Worm (Caenorhabditis elegans): ENCODE measurements around the gene C14C11.1.

C14C11.1 gene

DNA sequence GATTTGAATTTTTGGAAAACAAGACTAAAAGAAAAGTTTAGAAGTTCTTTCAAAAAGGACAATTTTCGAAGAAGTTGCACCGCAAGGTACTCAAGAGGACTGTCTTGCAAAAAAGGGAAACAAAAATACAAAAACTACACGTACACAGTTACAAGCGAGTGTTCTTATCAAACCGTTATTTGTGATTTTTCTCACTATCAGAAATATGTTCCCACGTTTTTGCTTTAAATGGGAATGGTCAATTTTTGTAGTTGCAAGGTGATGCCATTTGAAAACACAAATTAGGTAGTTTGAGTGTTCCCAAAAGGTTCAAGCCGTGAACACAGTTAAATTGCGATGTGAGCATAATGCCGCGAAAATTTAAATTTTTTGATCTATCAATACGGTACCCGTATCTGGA, 32.8 kb downstream of the C14C11.1 start:
- TF ChIP-seq fos-1 (tag; optimal IDR thresholded peaks at IDR 0.05), result peak; percentile 38
- no peak for TF ChIP-seq lin-11 (tag; optimal IDR thresholded peaks at IDR 0.05)

DNA sequence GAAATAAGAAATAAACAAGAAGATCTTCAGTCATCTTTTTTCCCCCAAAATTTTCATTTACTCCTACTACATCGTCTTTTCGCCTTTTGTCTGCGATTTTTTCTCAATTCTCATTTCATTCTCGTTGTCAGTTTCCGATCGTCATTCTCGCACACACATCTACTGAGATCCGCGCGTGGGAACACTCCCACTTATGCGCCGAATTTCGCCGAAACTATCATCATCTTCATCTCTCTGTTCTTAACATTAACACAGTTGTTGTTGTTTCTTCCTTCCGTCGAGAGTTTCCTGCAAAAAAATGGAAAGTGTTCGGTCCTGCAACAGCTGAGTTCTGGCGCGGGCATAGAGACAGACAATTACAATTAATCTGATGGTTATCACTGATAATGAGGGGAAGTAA, 34.2 kb downstream of the C14C11.1 start:
- no peak for TF ChIP-seq ztf-1 (GFP tag; conservative IDR thresholded peaks at IDR 0.05)
- no peak for TF ChIP-seq skn-1 (tag; optimal IDR thresholded peaks at IDR 0.05)
- peak in 1 of 2 experiments; percentile 13 for TF ChIP-seq mdl-1 (tag; optimal IDR thresholded peaks at IDR 0.05)
- TF ChIP-seq unc-39 (tag; optimal IDR thresholded peaks at IDR 0.05), result no peak
- no peak for TF ChIP-seq mab-5 (tag; optimal IDR thresholded peaks at IDR 0.05)
- no peak for TF ChIP-seq nhr-25 (tag; optimal IDR thresholded peaks at IDR 0.05)
- no peak for TF ChIP-seq peb-1 (tag; optimal IDR thresholded peaks at IDR 0.05)
- TF ChIP-seq aly-2 (tag; optimal IDR thresholded peaks at IDR 0.05), result no peak
- no peak for TF ChIP-seq zag-1 (tag; optimal IDR thresholded peaks at IDR 0.05)
- TF ChIP-seq elt-3 (tag; optimal IDR thresholded peaks at IDR 0.05), result no peak
- TF ChIP-seq lin-39 (tag; optimal IDR thresholded peaks at IDR 0.05), result no peak
- TF ChIP-seq fos-1 (tag; optimal IDR thresholded peaks at IDR 0.05), result no peak
- no peak for TF ChIP-seq nhr-6 (tag; optimal IDR thresholded peaks at IDR 0.05)
- TF ChIP-seq sem-4 (tag; optimal IDR thresholded peaks at IDR 0.05), result no peak
- TF ChIP-seq mbf-1 (tag; optimal IDR thresholded peaks at IDR 0.05), result no peak
- TF ChIP-seq lsy-2 (tag; optimal IDR thresholded peaks at IDR 0.05), result no peak
- no peak for TF ChIP-seq elt-1 (tag; optimal IDR thresholded peaks at IDR 0.05)
- no peak for TF ChIP-seq nhr-12 (tag; optimal IDR thresholded peaks at IDR 0.05)
- no peak for TF ChIP-seq lin-13 (GFP tag; optimal IDR thresholded peaks at IDR 0.05)
- TF ChIP-seq ama-1 (optimal IDR thresholded peaks at IDR 0.05), result no peak
- no peak for TF ChIP-seq alr-1 (tag; optimal IDR thresholded peaks at IDR 0.05)
- TF ChIP-seq R02D3.7 (tag; optimal IDR thresholded peaks at IDR 0.05), result no peak
- no peak for TF ChIP-seq dmd-4 (tag; optimal IDR thresholded peaks at IDR 0.05)
- no peak for TF ChIP-seq ZK546.5 (tag; optimal IDR thresholded peaks at IDR 0.05)
- TF ChIP-seq nhr-23 (tag; optimal IDR thresholded peaks at IDR 0.05), result no peak
- no peak for TF ChIP-seq C34F6.9 (tag; optimal IDR thresholded peaks at IDR 0.05)
- peak; percentile 31 for TF ChIP-seq sma-3 (GFP tag; optimal IDR thresholded peaks at IDR 0.05)
- TF ChIP-seq gmeb-1 (tag; optimal IDR thresholded peaks at IDR 0.05), result no peak
- no peak for TF ChIP-seq unc-62 (GFP tag; optimal IDR thresholded peaks at IDR 0.05)
- peak; percentile 0 for TF ChIP-seq Y55F3AM.14 (GFP tag; optimal IDR thresholded peaks at IDR 0.05)
- no peak for TF ChIP-seq F13H6.1 (tag; optimal IDR thresholded peaks at IDR 0.05)
- no peak for TF ChIP-seq lin-11 (tag; optimal IDR thresholded peaks at IDR 0.05)
- TF ChIP-seq nhr-21 (tag; optimal IDR thresholded peaks at IDR 0.05), result peak; percentile 23
- no peak for TF ChIP-seq blmp-1 (tag; optimal IDR thresholded peaks at IDR 0.05; ENCODE audit: insufficient read depth)
- no peak for TF ChIP-seq unc-55 (GFP tag; optimal IDR thresholded peaks at IDR 0.05)
- peak; percentile 4 for TF ChIP-seq nhr-129 (tag; optimal IDR thresholded peaks at IDR 0.05)
- TF ChIP-seq sma-9 (GFP tag; optimal IDR thresholded peaks at IDR 0.05), result no peak
- no peak for TF ChIP-seq sma-9 (tag; optimal IDR thresholded peaks at IDR 0.05)
- no peak for TF ChIP-seq crh-2 (tag; optimal IDR thresholded peaks at IDR 0.05)
- no peak for TF ChIP-seq ztf-4 (tag; optimal IDR thresholded peaks at IDR 0.05)
- TF ChIP-seq egl-27 (tag; optimal IDR thresholded peaks at IDR 0.05), result peak; percentile 38
- no peak for TF ChIP-seq nhr-11 (tag; optimal IDR thresholded peaks at IDR 0.05)
- TF ChIP-seq nhr-77 (tag; optimal IDR thresholded peaks at IDR 0.05), result no peak
- no peak for TF ChIP-seq nhr-237 (tag; optimal IDR thresholded peaks at IDR 0.05)
- TF ChIP-seq ceh-82 (tag; optimal IDR thresholded peaks at IDR 0.05), result no peak
- TF ChIP-seq nhr-10 (tag; optimal IDR thresholded peaks at IDR 0.05), result no peak
- TF ChIP-seq snpc-4 (tag; optimal IDR thresholded peaks at IDR 0.05), result no peak
- TF ChIP-seq ceh-16 (tag; optimal IDR thresholded peaks at IDR 0.05), result no peak
- no peak for TF ChIP-seq ztf-11 (tag; optimal IDR thresholded peaks at IDR 0.05)
